Fruit fly (Drosophila melanogaster): Measurements from ENCODE around the gene Aven.

Aven gene

DNA sequence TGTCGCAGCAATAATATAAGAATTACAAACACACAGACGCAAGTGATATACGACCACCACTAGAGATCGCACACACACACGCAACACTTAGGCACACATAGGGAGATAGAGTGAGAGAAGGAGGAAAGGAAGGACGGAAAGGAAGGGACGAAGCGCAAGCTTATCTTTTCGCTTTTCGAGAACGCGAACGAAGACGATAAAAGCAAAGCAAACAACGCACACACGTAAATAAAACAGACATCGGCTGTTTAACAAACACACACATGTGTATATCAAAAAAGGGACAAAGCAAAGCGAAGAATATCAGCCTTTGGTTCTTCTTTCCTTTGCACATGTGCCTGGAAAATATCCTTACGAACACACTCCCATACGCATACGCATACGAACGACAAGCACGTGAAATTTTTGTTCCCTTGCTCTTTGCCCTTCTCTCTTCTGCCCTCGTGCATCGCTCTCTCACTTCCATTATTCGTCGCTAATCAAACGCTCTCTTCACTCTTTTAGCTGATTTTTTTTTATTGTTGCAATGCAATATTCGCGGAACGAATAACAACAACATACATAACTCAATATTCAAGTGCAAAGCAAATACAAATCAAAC, 30.7 kb upstream of the Aven start (continued):
- TF ChIP-seq dm (GFP tag; optimal IDR thresholded peaks at IDR 0.05) (no peak), cg (GFP tag; optimal IDR thresholded peaks at IDR 0.05) (peak; percentile 82), E2f1 (GFP tag; IDR thresholded peaks at IDR 0.05) (no peak), Trl (optimal IDR thresholded peaks at IDR 0.05) (peak; percentile 72 to 74), Trl (GFP tag; optimal IDR thresholded peaks at IDR 0.05) (no peak), Atf-2 (GFP tag; optimal IDR thresholded peaks at IDR 0.05) (no peak), CG11696 (GFP tag; IDR thresholded peaks at IDR 0.05) (no peak), crol (GFP tag; IDR thresholded peaks at IDR 0.05) (peak; percentile 80), CG11695 (GFP tag; IDR thresholded peaks at IDR 0.05) (no peak), lmd (GFP tag; IDR thresholded peaks at IDR 0.05) (no peak), sima (GFP tag; optimal IDR thresholded peaks at IDR 0.05) (no peak), CG10431 (GFP tag; optimal IDR thresholded peaks at IDR 0.05) (no peak), CG30431 (GFP tag; optimal IDR thresholded peaks at IDR 0.05) (no peak), CG9727 (GFP tag; optimal IDR thresholded peaks at IDR 0.05) (peak; percentile 12), CG12744 (GFP tag; optimal IDR thresholded peaks at IDR 0.05) (no peak), zen2 (GFP tag; IDR thresholded peaks at IDR 0.05; ENCODE audit: partially characterized antibody) (no peak), Nf-YB (GFP tag; optimal IDR thresholded peaks at IDR 0.05) (no peak), CG15514 (GFP tag; optimal IDR thresholded peaks at IDR 0.05) (no peak), Blimp-1 (GFP tag; optimal IDR thresholded peaks at IDR 0.05) (no peak), psq (GFP tag; optimal IDR thresholded peaks at IDR 0.05) (peak; percentile 53), jumu (GFP tag; optimal IDR thresholded peaks at IDR 0.05) (no peak), Awh (GFP tag; IDR thresholded peaks at IDR 0.05) (no peak), lola (GFP tag; optimal IDR thresholded peaks at IDR 0.05) (no peak), Dad (GFP tag; optimal IDR thresholded peaks at IDR 0.05) (no peak), scrt (GFP tag; optimal IDR thresholded peaks at IDR 0.05) (no peak), CG6791 (GFP tag; IDR thresholded peaks at IDR 0.05; ENCODE audit: partially characterized antibody) (no peak), CoRest (tag; optimal IDR thresholded peaks at IDR 0.05) (no peak), CG10209 (GFP tag; optimal IDR thresholded peaks at IDR 0.05) (peak; percentile 0), tgo (GFP tag; IDR thresholded peaks at IDR 0.05) (no peak), HLH3B (GFP tag; IDR thresholded peaks at IDR 0.05) (0 out of 2 replicates have a peak, but pooled peaks have one; percentile 27), GATAe (GFP tag; conservative IDR thresholded peaks at IDR 0.05) (no peak), CG42726 (GFP tag; IDR thresholded peaks at IDR 0.05; ENCODE audit: partially characterized antibody) (no peak), otp (GFP tag; IDR thresholded peaks at IDR 0.05) (no peak), ERR (GFP tag; optimal IDR thresholded peaks at IDR 0.05) (no peak), sim (GFP tag; IDR thresholded peaks at IDR 0.05) (no peak), Med (GFP tag) (peak; percentile 78), pfk (GFP tag; optimal IDR thresholded peaks at IDR 0.05) (peak; percentile 34), lab (GFP tag; optimal IDR thresholded peaks at IDR 0.05) (peak; percentile 3), CG3838 (GFP tag; optimal IDR thresholded peaks at IDR 0.05) (no peak), odd (GFP tag; optimal IDR thresholded peaks at IDR 0.05) (no peak), Lim3 (GFP tag; IDR thresholded peaks at IDR 0.05) (no peak), kni (GFP tag; optimal IDR thresholded peaks at IDR 0.05) (peak; percentile 28), MTF-1 (GFP tag; optimal IDR thresholded peaks at IDR 0.05; ENCODE audit: borderline replicate concordance) (no peak), CG11560 (tag; IDR thresholded peaks at IDR 0.05) (no peak), Side (GFP tag; optimal IDR thresholded peaks at IDR 0.05) (peak; percentile 11), pita (GFP tag; optimal IDR thresholded peaks at IDR 0.05) (no peak), mam (GFP tag; optimal IDR thresholded peaks at IDR 0.05) (peak; percentile 9), Kr (GFP tag; optimal IDR thresholded peaks at IDR 0.05) (peak; percentile 17), sob (GFP tag; IDR thresholded peaks at IDR 0.05) (no peak), CG7556 (GFP tag; optimal IDR thresholded peaks at IDR 0.05) (no peak), CG8478 (optimal IDR thresholded peaks at IDR 0.05) (no peak)
